Worm (Caenorhabditis elegans) whole organism, young adult: ENCODE measurements around the gene fipr-17.

Experiments used
- B0336.3 ChIP-seq: fragments of 200-800 bp; sonication (Bioruptor generic); IDR thresholded peaks from 2 replicates; pipeline ENCODE4 v1.3.6; 2022; ENCODE audit warnings: missing genetic modification characterization, missing compliant biosample characterization
- F57A8.1 ChIP-seq: fragments of 200-800 bp; sonication (Bioruptor generic); optimal IDR thresholded peaks from 2 replicates; lab custom pipeline; 2018; ENCODE audit warnings: mild to moderate bottlenecking, missing genetic modification characterization, moderate library complexity, missing compliant biosample characterization
- Y67H2A.10 ChIP-seq: fragments of 200-800 bp; sonication (Bioruptor generic); conservative IDR thresholded peaks from 2 replicates; pipeline ENCODE4 v1.3.6; 2022; ENCODE audit warnings: missing genetic modification reagents, missing genetic modification characterization, missing compliant biosample characterization
- ZK185.1 ChIP-seq: sonication (generic microtip); optimal IDR thresholded peaks from 2 replicates; lab custom pipeline; 2016; ENCODE audit warnings: mild to moderate bottlenecking, missing genetic modification characterization, missing compliant biosample characterization; ENCODE audit not compliant: poor library complexity, severe bottlenecking
- hmg-20 ChIP-seq: fragments of 200-800 bp; sonication (Bioruptor generic); IDR thresholded peaks from 2 replicates; pipeline ENCODE4 v1.3.6; 2022; ENCODE audit warnings: missing genetic modification reagents, missing genetic modification characterization, missing compliant biosample characterization
- mel-28 ChIP-seq: sonication (generic microtip); optimal IDR thresholded peaks from 2 replicates; lab custom pipeline; 2016; ENCODE audit warnings: borderline replicate concordance, mild to moderate bottlenecking, missing genetic modification characterization, missing compliant biosample characterization
- pha-4 ChIP-seq: fragments of 150-350 bp; sonication (generic microtip); optimal IDR thresholded peaks from 2 replicates; lab custom pipeline; 2014; ENCODE audit warnings: missing biosample characterization, missing genetic modification reagents, missing genetic modification characterization
- snpc-1.1 ChIP-seq: sonication (generic microtip); optimal IDR thresholded peaks from 2 replicates; lab custom pipeline; 2017; ENCODE audit warnings: missing genetic modification characterization, mild to moderate bottlenecking, missing compliant biosample characterization, antibody characterized with exemption, moderate library complexity, missing genotype, missing genetic modification reagents; ENCODE audit not compliant: insufficient read depth
- snpc-4 ChIP-seq, 5 experiments: fragments of 150-350 bp in 1 of 5; sonication (generic microtip) in 4 of 5; optimal IDR thresholded peaks; 2 replicates each; lab custom pipeline; 2014 to 2018; ENCODE audit warnings: missing genetic modification characterization in 5 of 5, missing biosample characterization in 3 of 5, antibody characterized with exemption in 2 of 5, mild to moderate bottlenecking in 2 of 5, missing compliant biosample characterization in 2 of 5, missing genotype in 2 of 5, moderate library complexity in 2 of 5, missing genetic modification reagents in 1 of 5
- somi-1 ChIP-seq: fragments of 200-800 bp; sonication (Bioruptor generic); optimal IDR thresholded peaks from 2 replicates; lab custom pipeline; 2018; ENCODE audit warnings: mild to moderate bottlenecking, missing genetic modification characterization, missing compliant biosample characterization
- unc-62 ChIP-seq: fragments of 150-350 bp; optimal IDR thresholded peaks from 2 replicates; lab custom pipeline; 2014; ENCODE audit warnings: missing biosample characterization, missing genetic modification reagents, missing genetic modification characterization
- zim-3 ChIP-seq: sonication (generic microtip); optimal IDR thresholded peaks from 2 replicates; lab custom pipeline; 2017; ENCODE audit warnings: mild to moderate bottlenecking, missing genetic modification characterization, moderate library complexity, missing compliant biosample characterization

ce11 chrIII:10994085-10994484, 13.3 kb downstream of the fipr-17 start:
- TF ChIP-seq snpc-4 (GFP tag; optimal IDR thresholded peaks at IDR 0.05; lab: Kevin White, UChicago) (no peak), snpc-4 (tag; optimal IDR thresholded peaks at IDR 0.05; lab: Kevin White, UChicago) (no peak), hmg-20 (GFP tag; lab: Robert Waterston, UW) (no peak), unc-62 (GFP tag; lab: Kevin White, UChicago) (no peak), pha-4 (tag; lab: Kevin White, UChicago) (no peak), ZK185.1 (tag; lab: Kevin White, UChicago) (no peak), B0336.3 (GFP tag; lab: Robert Waterston, UW) (no peak), snpc-1.1 (tag; lab: Kevin White, UChicago) (no peak), somi-1 (GFP tag; lab: Kevin White, UChicago) (no peak), Y67H2A.10 (GFP tag; lab: Robert Waterston, UW) (no peak), F57A8.1 (GFP tag; lab: Kevin White, UChicago) (no peak), mel-28 (tag; lab: Kevin White, UChicago) (no peak), zim-3 (tag; lab: Kevin White, UChicago) (no peak)
